Fruit fly (Drosophila melanogaster) whole organism: ENCODE measurements around the gene CG6800.

Experiments
- CG8478 ChIP-seq: fragments of >200 bp; optimal IDR thresholded peaks from 2 replicates; lab custom pipeline; 2018; ENCODE audit warnings: inconsistent platforms
- Dll ChIP-seq: fragments of >200 bp; optimal IDR thresholded peaks from 2 replicates; lab custom pipeline; 2017
- EcR ChIP-seq, 2 experiments: fragments of >200 bp; optimal IDR thresholded peaks; 2 replicates each; lab custom pipeline; 2017; ENCODE audit warnings: missing biosample characterization in 2 of 2, missing genetic modification characterization in 2 of 2, missing genetic modification reagents in 2 of 2
- pan ChIP-seq: fragments of >200 bp; optimal IDR thresholded peaks from 2 replicates; lab custom pipeline; 2017
- psq ChIP-seq: fragments of >200 bp; optimal IDR thresholded peaks from 2 replicates; lab custom pipeline; 2017
- usp ChIP-seq: fragments of >200 bp; optimal IDR thresholded peaks from 2 replicates; lab custom pipeline; 2017; ENCODE audit warnings: missing biosample characterization, missing genetic modification characterization, mixed read lengths

CG6800 gene

dm6 chr3R:21825140-21825539 lies 49.2 kb downstream of the CG6800 start:
- TF ChIP-seq pan (no peak), EcR (GFP tag; optimal IDR thresholded peaks at IDR 0.05; lab: Kevin White, UChicago) (no peak), CG8478 (no peak), usp (GFP tag; lab: Kevin White, UChicago) (no peak), psq (lab: Kevin White, UChicago) (no peak), Dll (lab: Kevin White, UChicago) (no peak)

- TF ChIP-seq Dll (lab: Kevin White, UChicago) (no peak), psq (lab: Kevin White, UChicago) (no peak), pan (no peak), EcR (GFP tag; optimal IDR thresholded peaks at IDR 0.05; lab: Kevin White, UChicago) (no peak), usp (GFP tag; lab: Kevin White, UChicago) (no peak), CG8478 (no peak)
Measured at dm6 chr3R:21825775-21826558, 50.0 kb downstream of the CG6800 start.
